Worm (Caenorhabditis elegans) whole organism, young adult: ENCODE data around the gene fbxa-167.

Source experiments
- ama-1 ChIP-seq, 3 experiments: fragments of 150-350 bp in 1 of 3; sonication (generic microtip) in 2 of 3; optimal IDR thresholded peaks; 2 replicates each; lab custom pipeline; 2014 to 2018; ENCODE audit warnings: missing biosample characterization in 2 of 3, missing genetic modification characterization in 2 of 3, missing genetic modification reagents in 2 of 3
- ceh-27 ChIP-seq: fragments of 200-800 bp; sonication (Bioruptor generic); optimal IDR thresholded peaks from 2 replicates; lab custom pipeline; 2018; ENCODE audit warnings: mild to moderate bottlenecking, missing genetic modification characterization, moderate library complexity, missing compliant biosample characterization
- dpl-1 ChIP-seq: fragments of 150-350 bp; optimal IDR thresholded peaks from 2 replicates; lab custom pipeline; 2014; ENCODE audit warnings: missing biosample characterization, missing genetic modification reagents, missing genetic modification characterization
- lsy-27 ChIP-seq: sonication (generic microtip); optimal IDR thresholded peaks from 2 replicates; lab custom pipeline; 2017; ENCODE audit warnings: missing genetic modification characterization, mild to moderate bottlenecking, missing compliant biosample characterization, antibody characterized with exemption, missing genotype, borderline replicate concordance; ENCODE audit not compliant: insufficient read depth
- sdz-38 ChIP-seq: sonication (generic microtip); optimal IDR thresholded peaks from 2 replicates; lab custom pipeline; 2016; ENCODE audit warnings: missing genotype, missing genetic modification characterization, missing compliant biosample characterization
- unc-62 ChIP-seq: fragments of 150-350 bp; optimal IDR thresholded peaks from 2 replicates; lab custom pipeline; 2014; ENCODE audit warnings: missing biosample characterization, missing genetic modification reagents, missing genetic modification characterization

- TF ChIP-seq lsy-27 (tag; lab: Kevin White, UChicago) (no peak), dpl-1 (no peak), unc-62 (GFP tag; lab: Kevin White, UChicago) (no peak), sdz-38 (tag; lab: Kevin White, UChicago) (no peak), ceh-27 (GFP tag; lab: Kevin White, UChicago) (no peak), ama-1 (optimal IDR thresholded peaks at IDR 0.05; lab: Kevin White, UChicago) (no peak), ama-1 (GFP tag; optimal IDR thresholded peaks at IDR 0.05; lab: Kevin White, UChicago) (no peak)
These were observed 30.8 kb downstream of the fbxa-167 start for ce11 chrII:13672057-13672456.
